Worm (Caenorhabditis elegans): Measurements from ENCODE around the gene W05H5.1.

DNA sequence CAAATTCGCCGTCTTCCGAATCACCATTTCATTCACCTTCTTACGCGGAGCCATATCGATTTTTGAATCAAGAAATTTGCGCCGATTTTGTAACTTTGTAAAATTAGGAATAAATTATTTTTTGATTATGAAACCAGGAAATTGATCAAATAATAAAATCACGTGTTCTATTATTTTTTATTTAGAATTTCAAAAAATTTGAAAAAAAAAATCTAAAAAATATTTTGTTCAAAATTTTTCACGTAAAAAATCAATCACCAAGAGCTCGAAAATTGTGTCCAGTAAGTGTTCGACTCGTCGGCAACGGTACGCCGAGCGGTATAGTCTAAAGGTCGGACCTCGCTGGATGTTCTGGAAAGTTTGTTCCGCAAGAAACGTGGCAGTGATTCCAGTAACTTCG lies 50.9 kb downstream of the W05H5.1 start, which contains the start of gene Y57A10B.7:
- no peak for TF ChIP-seq ces-1 (GFP tag; optimal IDR thresholded peaks at IDR 0.05)
- no peak for TF ChIP-seq php-3 (GFP tag; IDR thresholded peaks at IDR 0.05)
- TF ChIP-seq lsy-2 (tag; optimal IDR thresholded peaks at IDR 0.05), result no peak
- no peak for TF ChIP-seq zfp-2 (tag; optimal IDR thresholded peaks at IDR 0.05)
- no peak for TF ChIP-seq ama-1 (optimal IDR thresholded peaks at IDR 0.05)
- TF ChIP-seq aha-1 (tag), result no peak
- TF ChIP-seq set-16 (GFP tag; IDR thresholded peaks at IDR 0.05), result no peak
- TF ChIP-seq cey-2 (tag; optimal IDR thresholded peaks at IDR 0.05; ENCODE audit: borderline replicate concordance, insufficient read depth), result no peak
- TF ChIP-seq nhr-11 (tag; optimal IDR thresholded peaks at IDR 0.05), result no peak
- no peak for TF ChIP-seq nhr-102 (tag; optimal IDR thresholded peaks at IDR 0.05)
